Worm (Caenorhabditis elegans) whole organism, young adult: ENCODE data around the gene srz-32.

Experiments
- Y53G8AR.9 ChIP-seq: fragments of 200-800 bp; sonication (Bioruptor generic); conservative IDR thresholded peaks from 2 replicates; pipeline ENCODE4 v1.3.6; 2022; ENCODE audit warnings: missing genetic modification reagents, missing genetic modification characterization, missing compliant biosample characterization
- ztf-25 ChIP-seq: fragments of 200-800 bp; sonication (Bioruptor generic); IDR thresholded peaks from 2 replicates; pipeline ENCODE4 v1.3.6; 2022; ENCODE audit warnings: missing genetic modification reagents, missing genetic modification characterization, missing compliant biosample characterization

DNA sequence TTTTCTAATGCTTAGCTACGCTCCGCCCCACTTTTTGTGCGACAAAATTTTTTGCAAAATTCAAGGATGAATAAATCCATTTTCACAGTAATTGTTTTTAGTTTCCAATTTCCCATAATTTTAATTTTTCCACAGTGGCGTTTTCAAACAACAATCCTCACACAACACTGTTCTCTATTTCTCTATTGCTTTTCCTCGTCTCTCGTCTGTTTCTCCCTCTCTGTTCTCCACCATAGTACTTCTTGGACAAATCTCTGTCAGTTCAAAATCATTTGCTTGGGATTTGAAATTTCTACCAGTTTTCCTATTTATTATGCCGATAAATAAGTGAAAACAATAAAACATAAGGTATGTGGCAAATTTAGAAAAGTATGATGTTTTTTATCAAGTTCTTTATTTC is 27.1 kb downstream of the srz-32 start, which contains the start of gene F58E2.4:
- TF ChIP-seq Y53G8AR.9 (GFP tag; lab: Robert Waterston, UW) (no peak), ztf-25 (GFP tag; lab: Robert Waterston, UW) (no peak)
